Fruit fly (Drosophila melanogaster): ENCODE data around the gene tap.
A peak's percentile ranks its signal among the peaks of the same experiment; 100 is the strongest.

The tap gene

DNA sequence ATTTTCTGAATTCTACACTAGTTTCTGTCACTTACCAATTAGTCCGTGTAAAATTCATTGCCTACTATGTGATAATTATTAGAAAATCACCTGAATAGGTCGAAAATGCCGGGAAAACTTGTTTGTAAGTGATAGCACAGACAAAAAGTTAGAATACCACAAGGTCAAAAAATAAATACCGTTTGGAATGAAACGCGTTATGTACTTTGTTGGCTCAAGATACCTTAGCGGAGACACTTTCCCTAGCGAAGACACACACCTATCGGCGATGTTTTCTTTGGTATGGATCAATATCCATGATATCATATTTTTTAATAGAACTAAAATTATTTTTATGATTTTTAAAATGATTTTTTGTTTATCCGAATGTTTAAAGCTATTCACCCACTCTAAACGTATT is 20.4 kb upstream of the tap start, which contains the start of gene CG6479 (continued):
- TF ChIP-seq CG31441 (GFP tag; IDR thresholded peaks at IDR 0.05), result 0 out of 2 replicates have a peak, but pooled peaks have one; percentile 10
- TF ChIP-seq Abd-B (GFP tag; optimal IDR thresholded peaks at IDR 0.05), result peak; percentile 16
- no peak for TF ChIP-seq MTF-1 (GFP tag; optimal IDR thresholded peaks at IDR 0.05; ENCODE audit: borderline replicate concordance)
- TF ChIP-seq CG8944 (GFP tag; optimal IDR thresholded peaks at IDR 0.05), result no peak
- no peak for TF ChIP-seq CG2678 (tag; optimal IDR thresholded peaks at IDR 0.05)
- peak; percentile 85 for TF ChIP-seq MBD-R2 (GFP tag; IDR thresholded peaks at IDR 0.05)
- peak; percentile 66 for TF ChIP-seq CG16813 (GFP tag; IDR thresholded peaks at IDR 0.05; ENCODE audit: partially characterized antibody)
- TF ChIP-seq inv (GFP tag; IDR thresholded peaks at IDR 0.05; ENCODE audit: partially characterized antibody), result no peak
- TF ChIP-seq CG3847 (GFP tag; IDR thresholded peaks at IDR 0.05), result no peak
- no peak for TF ChIP-seq CG3065 (GFP tag; optimal IDR thresholded peaks at IDR 0.05)
- TF ChIP-seq Opbp (GFP tag; IDR thresholded peaks at IDR 0.05; ENCODE audit: partially characterized antibody), result 0 out of 3 replicates have a peak, but pooled peaks have one; percentile 68
- TF ChIP-seq jigr1 (GFP tag; IDR thresholded peaks at IDR 0.05), result peak; percentile 34; the same call in 1 of the 3 replicates
- TF ChIP-seq CG15269 (tag; optimal IDR thresholded peaks at IDR 0.05), result no peak
- peak; percentile 29 for TF ChIP-seq CoRest (tag; optimal IDR thresholded peaks at IDR 0.05)
- TF ChIP-seq hth (optimal IDR thresholded peaks at IDR 0.05), result no peak
- TF ChIP-seq CG9932 (GFP tag; IDR thresholded peaks at IDR 0.05), result peak; percentile 14; the same call in 1 of the 2 replicates
- no peak for TF ChIP-seq pfk (GFP tag; optimal IDR thresholded peaks at IDR 0.05)
- TF ChIP-seq CG10209 (GFP tag; optimal IDR thresholded peaks at IDR 0.05), result no peak
- TF ChIP-seq jing (GFP tag; optimal IDR thresholded peaks at IDR 0.05), result no peak
- TF ChIP-seq bcd (GFP tag; optimal IDR thresholded peaks at IDR 0.05), result peak; percentile 3
- no peak for TF ChIP-seq CG8359 (GFP tag; optimal IDR thresholded peaks at IDR 0.05; ENCODE audit: borderline replicate concordance)
- TF ChIP-seq ssp (GFP tag; IDR thresholded peaks at IDR 0.05), result no peak
- TF ChIP-seq hkb (optimal IDR thresholded peaks at IDR 0.05), result no peak
- TF ChIP-seq hkb (GFP tag; IDR thresholded peaks at IDR 0.05), result no peak
- TF ChIP-seq Elba2 (GFP tag; optimal IDR thresholded peaks at IDR 0.05), result no peak
- no peak for TF ChIP-seq grau (tag; optimal IDR thresholded peaks at IDR 0.05)
- peak; percentile 8 for TF ChIP-seq Sin3A (optimal IDR thresholded peaks at IDR 0.05)
- no peak for TF ChIP-seq CG2889 (GFP tag; IDR thresholded peaks at IDR 0.05)
- peak; percentile 86 for TF ChIP-seq ftz-f1 (GFP tag; optimal IDR thresholded peaks at IDR 0.05)
- no peak for TF ChIP-seq mld (GFP tag; IDR thresholded peaks at IDR 0.05; ENCODE audit: partially characterized antibody)
- no peak for TF ChIP-seq Gsc (GFP tag; IDR thresholded peaks at IDR 0.05)
- no peak for TF ChIP-seq NC2β (GFP tag; optimal IDR thresholded peaks at IDR 0.05)
- TF ChIP-seq Awh (GFP tag; IDR thresholded peaks at IDR 0.05), result no peak
- TF ChIP-seq CG11398 (GFP tag; optimal IDR thresholded peaks at IDR 0.05), result no peak
- no peak for TF ChIP-seq Sry-β (GFP tag; optimal IDR thresholded peaks at IDR 0.05)
- TF ChIP-seq CG9797 (GFP tag; optimal IDR thresholded peaks at IDR 0.05), result peak; percentile 66
- no peak for TF ChIP-seq Hr39 (optimal IDR thresholded peaks at IDR 0.05)
- no peak for TF ChIP-seq run (tag; optimal IDR thresholded peaks at IDR 0.05)
- no peak for TF ChIP-seq CG10431 (GFP tag; optimal IDR thresholded peaks at IDR 0.05)
- no peak for TF ChIP-seq ems (GFP tag; optimal IDR thresholded peaks at IDR 0.05)
- no peak for TF ChIP-seq CG14014 (GFP tag; IDR thresholded peaks at IDR 0.05)
- no peak for TF ChIP-seq CG1529 (GFP tag; optimal IDR thresholded peaks at IDR 0.05)
- no peak for TF ChIP-seq dimm (GFP tag; IDR thresholded peaks at IDR 0.05)
- TF ChIP-seq Sox100B (GFP tag; optimal IDR thresholded peaks at IDR 0.05), result no peak
- no peak for TF ChIP-seq Doc3 (GFP tag; IDR thresholded peaks at IDR 0.05; ENCODE audit: partially characterized antibody)
- TF ChIP-seq Scr (GFP tag; IDR thresholded peaks at IDR 0.05; ENCODE audit: partially characterized antibody), result peak; percentile 66
- TF ChIP-seq Neu2 (GFP tag; optimal IDR thresholded peaks at IDR 0.05; ENCODE audit: borderline replicate concordance), result no peak
- no peak for TF ChIP-seq luna (GFP tag; optimal IDR thresholded peaks at IDR 0.05)
- TF ChIP-seq fu2 (GFP tag; optimal IDR thresholded peaks at IDR 0.05), result no peak
- TF ChIP-seq Ets97D (GFP tag; optimal IDR thresholded peaks at IDR 0.05), result peak; percentile 40
- TF ChIP-seq crc (GFP tag; optimal IDR thresholded peaks at IDR 0.05), result no peak
- TF ChIP-seq CG9876 (GFP tag; optimal IDR thresholded peaks at IDR 0.05), result no peak
- TF ChIP-seq sr (GFP tag; IDR thresholded peaks at IDR 0.05), result no peak
